Worm (Caenorhabditis elegans) whole organism, L1 larva: ENCODE results near the gene F55A11.8.

Experiments used
- C04F5.9 ChIP-seq: sonication (generic microtip); optimal IDR thresholded peaks from 2 replicates; lab custom pipeline; 2016; ENCODE audit warnings: missing genetic modification characterization, missing compliant biosample characterization
- aha-1 ChIP-seq: fragments of 150-350 bp; optimal IDR thresholded peaks from 2 replicates; lab custom pipeline; 2014; ENCODE audit warnings: missing biosample characterization, missing genetic modification characterization
- aly-2 ChIP-seq: fragments of 150-350 bp; optimal IDR thresholded peaks from 2 replicates; lab custom pipeline; 2014; ENCODE audit warnings: missing biosample characterization, missing genetic modification characterization
- ama-1 ChIP-seq: fragments of 150-350 bp; optimal IDR thresholded peaks from 2 replicates; lab custom pipeline; 2014
- blmp-1 ChIP-seq: fragments of 150-350 bp; optimal IDR thresholded peaks from 2 replicates; lab custom pipeline; 2014; ENCODE audit warnings: missing biosample characterization, missing genetic modification characterization
- ces-1 ChIP-seq: fragments of 150-350 bp; optimal IDR thresholded peaks from 2 replicates; lab custom pipeline; 2014; ENCODE audit warnings: missing biosample characterization, missing genetic modification reagents, missing genetic modification characterization
- dpl-1 ChIP-seq, 3 experiments: fragments of 150-350 bp in 2 of 3; sonication (generic microtip) in 1 of 3; optimal IDR thresholded peaks; 2 replicates each; lab custom pipeline; 2014 to 2017; ENCODE audit warnings: missing biosample characterization in 3 of 3, missing genetic modification characterization in 3 of 3, missing genetic modification reagents in 3 of 3
- efl-1 ChIP-seq, 4 experiments: fragments of 150-350 bp; optimal IDR thresholded peaks in 3 of 4; peaks in 1 of 4; 1 replicate in 1 of 4; 2 replicates in 3 of 4; lab custom pipeline; 2014; ENCODE audit warnings: missing biosample characterization in 2 of 4, missing genetic modification characterization in 2 of 4, missing genetic modification reagents in 2 of 4
- egl-27 ChIP-seq, 2 experiments: fragments of 150-350 bp in 1 of 2; sonication (generic microtip); optimal IDR thresholded peaks; 3 replicates each; lab custom pipeline; 2017 to 2018; ENCODE audit warnings: missing biosample characterization in 2 of 2, missing genetic modification characterization in 2 of 2, missing genetic modification reagents in 2 of 2
- elt-3 ChIP-seq, 6 experiments: fragments of 150-350 bp in 1 of 6; sonication (generic microtip); optimal IDR thresholded peaks; 2 replicates each; lab custom pipeline; 2017 to 2018; ENCODE audit warnings: missing biosample characterization in 6 of 6, missing genetic modification characterization in 6 of 6, inconsistent platforms in 1 of 6
- ets-5 ChIP-seq: fragments of 200-800 bp; sonication (Bioruptor generic); IDR thresholded peaks from 2 replicates; pipeline ENCODE4 v1.3.6; 2022; ENCODE audit warnings: missing genetic modification characterization, missing compliant biosample characterization
- fkh-4 ChIP-seq: sonication (generic microtip); optimal IDR thresholded peaks from 2 replicates; lab custom pipeline; 2016; ENCODE audit warnings: missing compliant biosample characterization, missing genetic modification characterization, borderline replicate concordance
- fkh-8 ChIP-seq: sonication (generic microtip); optimal IDR thresholded peaks from 2 replicates; lab custom pipeline; 2016; ENCODE audit warnings: mild to moderate bottlenecking, missing genetic modification characterization, missing compliant biosample characterization
- grh-1 ChIP-seq: fragments of 200-800 bp; sonication (Bioruptor generic); IDR thresholded peaks from 2 replicates; pipeline ENCODE4 v1.3.6; 2022; ENCODE audit warnings: missing genetic modification reagents, missing genetic modification characterization, missing compliant biosample characterization
- irx-1 ChIP-seq: sonication (generic microtip); optimal IDR thresholded peaks from 2 replicates; lab custom pipeline; 2016; ENCODE audit warnings: missing genetic modification characterization, missing compliant biosample characterization
- jun-1 ChIP-seq: fragments of 150-350 bp; optimal IDR thresholded peaks from 2 replicates; lab custom pipeline; 2014; ENCODE audit warnings: missing biosample characterization, missing genetic modification reagents, missing genetic modification characterization
- lin-13 ChIP-seq: fragments of 150-350 bp; optimal IDR thresholded peaks from 2 replicates; lab custom pipeline; 2014; ENCODE audit warnings: missing biosample characterization, missing genetic modification reagents, missing genetic modification characterization
- lin-14 ChIP-seq: fragments of 200-800 bp; sonication (Bioruptor generic); optimal IDR thresholded peaks from 2 replicates; lab custom pipeline; 2018; ENCODE audit warnings: mild to moderate bottlenecking, missing genetic modification characterization, moderate library complexity, missing compliant biosample characterization
- lin-15B ChIP-seq: fragments of 150-350 bp; sonication (generic microtip); optimal IDR thresholded peaks from 3 replicates; lab custom pipeline; 2014; ENCODE audit warnings: missing biosample characterization, missing genetic modification characterization
- lin-35 ChIP-seq, 2 experiments: fragments of 150-350 bp; optimal IDR thresholded peaks; 2 replicates each; lab custom pipeline; 2014; ENCODE audit warnings: missing biosample characterization in 2 of 2, missing genetic modification characterization in 2 of 2, missing genetic modification reagents in 2 of 2
- lin-39 ChIP-seq: fragments of 150-350 bp; optimal IDR thresholded peaks from 2 replicates; lab custom pipeline; 2014; ENCODE audit warnings: missing biosample characterization, missing genetic modification reagents, missing genetic modification characterization
- lir-3 ChIP-seq: sonication (generic microtip); optimal IDR thresholded peaks from 2 replicates; lab custom pipeline; 2016; ENCODE audit warnings: mild to moderate bottlenecking, missing genetic modification characterization, moderate library complexity, missing compliant biosample characterization; ENCODE audit not compliant: poor library complexity
- lsy-2 ChIP-seq, 2 experiments: fragments of 150-350 bp; optimal IDR thresholded peaks; 2 replicates each; lab custom pipeline; 2014; ENCODE audit warnings: missing biosample characterization in 2 of 2, missing genetic modification characterization in 2 of 2
- mdl-1 ChIP-seq, 2 experiments: fragments of 150-350 bp; optimal IDR thresholded peaks; 2 replicates each; lab custom pipeline; 2014 to 2017; ENCODE audit warnings: missing biosample characterization in 2 of 2, missing genetic modification characterization in 2 of 2, inconsistent platforms in 1 of 2
- mep-1 ChIP-seq: fragments of 150-350 bp; optimal IDR thresholded peaks from 2 replicates; lab custom pipeline; 2014; ENCODE audit warnings: missing biosample characterization, missing genetic modification characterization
- nhr-12 ChIP-seq: sonication (generic microtip); optimal IDR thresholded peaks from 2 replicates; lab custom pipeline; 2017; ENCODE audit warnings: missing biosample characterization, missing genetic modification characterization
- nhr-19 ChIP-seq: fragments of 200-800 bp; sonication (Bioruptor generic); conservative IDR thresholded peaks from 2 replicates; pipeline ENCODE4 v1.3.6; 2022; ENCODE audit warnings: missing genetic modification characterization, missing compliant biosample characterization
- nhr-20 ChIP-seq: sonication (generic microtip); optimal IDR thresholded peaks from 2 replicates; lab custom pipeline; 2016; ENCODE audit warnings: mild to moderate bottlenecking, missing genetic modification characterization, missing compliant biosample characterization
- nhr-237 ChIP-seq: fragments of 150-350 bp; optimal IDR thresholded peaks from 2 replicates; lab custom pipeline; 2014; ENCODE audit warnings: missing biosample characterization, missing genetic modification characterization
- nhr-47 ChIP-seq: sonication (generic microtip); optimal IDR thresholded peaks from 2 replicates; lab custom pipeline; 2016; ENCODE audit warnings: mild to moderate bottlenecking, missing genetic modification characterization, moderate library complexity, missing compliant biosample characterization
- nhr-71 ChIP-seq: sonication (generic microtip); optimal IDR thresholded peaks from 2 replicates; lab custom pipeline; 2016; ENCODE audit warnings: mild to moderate bottlenecking, missing genetic modification characterization, moderate library complexity, missing compliant biosample characterization
- nhr-76 ChIP-seq: sonication (generic microtip); optimal IDR thresholded peaks from 2 replicates; lab custom pipeline; 2017; ENCODE audit warnings: missing biosample characterization, missing genetic modification characterization
- nhr-77 ChIP-seq: fragments of 150-350 bp; optimal IDR thresholded peaks from 2 replicates; lab custom pipeline; 2014; ENCODE audit warnings: missing biosample characterization, missing genetic modification characterization
- nhr-84 ChIP-seq: sonication (generic microtip); optimal IDR thresholded peaks from 2 replicates; lab custom pipeline; 2017; ENCODE audit warnings: missing biosample characterization, missing genetic modification characterization
- nhr-85 ChIP-seq: sonication (generic microtip); peaks from one replicate; lab custom pipeline; 2016; ENCODE audit warnings: missing genetic modification characterization, inconsistent platforms, missing compliant biosample characterization
- skn-1 ChIP-seq: fragments of 150-350 bp; optimal IDR thresholded peaks from 2 replicates; lab custom pipeline; 2014; ENCODE audit warnings: missing biosample characterization, missing genetic modification characterization
- snpc-4 ChIP-seq: fragments of 150-350 bp; optimal IDR thresholded peaks from 2 replicates; lab custom pipeline; 2014; ENCODE audit warnings: missing biosample characterization, missing genetic modification characterization
- sox-4 ChIP-seq: sonication (generic microtip); optimal IDR thresholded peaks from 2 replicates; lab custom pipeline; 2016; ENCODE audit warnings: missing genetic modification characterization, missing compliant biosample characterization
- sptf-1 ChIP-seq: fragments of 150-350 bp; optimal IDR thresholded peaks from 2 replicates; lab custom pipeline; 2014; ENCODE audit warnings: missing biosample characterization, missing genetic modification characterization
- unc-30 ChIP-seq: sonication (generic microtip); optimal IDR thresholded peaks from 2 replicates; lab custom pipeline; 2017; ENCODE audit warnings: missing biosample characterization, missing genetic modification characterization
- unc-62 ChIP-seq: fragments of 150-350 bp; optimal IDR thresholded peaks from 2 replicates; lab custom pipeline; 2014; ENCODE audit warnings: missing biosample characterization, missing genetic modification reagents, missing genetic modification characterization
- unc-98 ChIP-seq: fragments of 200-800 bp; sonication (Bioruptor generic); IDR thresholded peaks from 2 replicates; pipeline ENCODE4 v1.3.6; 2022; ENCODE audit warnings: missing genetic modification characterization, missing compliant biosample characterization
- xbp-1 ChIP-seq: sonication (generic microtip); optimal IDR thresholded peaks from 2 replicates; lab custom pipeline; 2016; ENCODE audit warnings: missing genetic modification characterization, missing compliant biosample characterization
- zag-1 ChIP-seq: fragments of 150-350 bp; optimal IDR thresholded peaks from 2 replicates; lab custom pipeline; 2014; ENCODE audit warnings: missing biosample characterization, missing genetic modification characterization
- ztf-11 ChIP-seq, 2 experiments: sonication (generic microtip); optimal IDR thresholded peaks; 2 replicates each; lab custom pipeline; 2016 to 2017; ENCODE audit warnings: missing genetic modification characterization in 2 of 2, missing biosample characterization in 1 of 2, missing compliant biosample characterization in 1 of 2

The F55A11.8 gene

DNA sequence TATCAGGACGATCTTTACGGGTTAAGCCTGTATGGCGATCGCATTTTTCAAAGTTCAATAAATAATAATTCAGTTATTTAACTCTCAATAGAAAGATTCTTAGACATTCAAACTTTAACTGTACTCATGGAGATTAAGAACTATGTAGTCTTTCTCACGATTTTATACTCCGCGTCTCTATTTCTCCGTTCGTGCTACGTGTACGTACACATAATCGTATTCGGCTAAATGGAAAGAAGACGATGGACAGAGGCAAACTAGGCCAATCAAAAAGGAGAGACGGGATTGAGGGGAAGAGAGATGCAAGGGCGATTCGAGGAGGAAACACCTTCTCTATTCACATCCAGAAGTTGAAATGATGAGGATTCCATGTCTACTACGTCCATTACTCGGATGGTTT lies 14.6 kb upstream of the F55A11.8 start, which contains the start of gene bus-18:
TSS of gene bus-18 (plus strand) at position 301 of the 400 bp plus-strand sequence.
- TF ChIP-seq nhr-71 (tag; lab: Kevin White, UChicago) (no peak), xbp-1 (peak; percentile 12), nhr-20 (tag; lab: Kevin White, UChicago) (no peak), blmp-1 (tag; lab: Kevin White, UChicago) (peak; percentile 42)

DNA sequence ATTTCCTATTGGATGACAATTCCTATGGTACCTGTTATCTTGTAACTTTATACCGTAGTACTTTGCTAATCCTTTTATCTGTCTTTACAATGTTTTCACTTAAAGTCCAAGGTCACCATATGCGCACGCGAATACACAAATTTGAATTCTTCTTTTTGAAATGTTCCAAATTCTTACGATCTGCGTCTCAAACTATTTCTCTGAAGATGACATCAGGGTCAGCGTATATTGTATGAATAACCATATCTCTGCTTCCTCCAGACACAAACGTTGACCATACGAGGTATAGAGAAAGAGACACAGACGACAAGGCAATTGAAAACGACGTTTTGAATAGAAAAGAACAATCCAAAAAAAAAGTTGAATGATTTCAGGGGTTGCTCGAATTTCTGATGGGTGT lies 14.1 kb upstream of the F55A11.8 start:
- TF ChIP-seq blmp-1 (tag; lab: Kevin White, UChicago) (peak; percentile 54), aly-2 (tag; lab: Kevin White, UChicago) (no peak), efl-1 (optimal IDR thresholded peaks at IDR 0.05; lab: Kevin White, UChicago) (no peak), efl-1 (GFP tag; optimal IDR thresholded peaks at IDR 0.05 in 1 of 2; lab: Kevin White, UChicago) (no peak), lin-14 (GFP tag; lab: Kevin White, UChicago) (peak; percentile 45), nhr-85 (tag; lab: Kevin White, UChicago) (peak; percentile 68), unc-98 (no peak), lsy-2 (tag; optimal IDR thresholded peaks at IDR 0.05; lab: Kevin White, UChicago) (peak in 1 of 2 experiments; percentile 40), elt-3 (tag; optimal IDR thresholded peaks at IDR 0.05; lab: Kevin White, UChicago) (peak in 1 of 6 experiments; percentile 13), unc-30 (tag; lab: Kevin White, UChicago) (no peak), lin-13 (no peak), mep-1 (tag; lab: Kevin White, UChicago) (peak; percentile 32), nhr-47 (tag; lab: Kevin White, UChicago) (no peak), xbp-1 (no peak)

DNA sequence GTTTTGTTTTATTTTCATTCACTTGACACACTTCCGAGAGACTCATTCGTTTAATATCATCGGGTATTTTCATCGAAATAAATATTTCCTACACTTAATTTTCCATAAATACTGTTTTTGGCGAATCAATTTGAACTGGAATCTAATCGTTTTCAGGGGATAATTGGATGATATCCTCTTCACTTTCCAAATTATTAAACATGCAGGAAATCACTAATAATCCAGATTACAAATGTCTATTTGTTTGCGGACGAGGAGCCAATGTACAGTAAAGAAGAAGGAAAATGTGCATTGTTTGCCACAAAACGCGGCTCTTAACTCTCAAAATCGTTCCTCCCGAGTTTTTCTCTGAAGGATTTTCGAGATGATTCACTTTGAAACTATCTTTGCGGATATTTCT lies 11.4 kb upstream of the F55A11.8 start, which contains the start of gene F55A11.6:
TSS of gene F55A11.6 (plus strand) at position 301 of the 400 bp plus-strand sequence.
- TF ChIP-seq aha-1 (tag; lab: Kevin White, UChicago) (no peak), nhr-77 (tag; lab: Kevin White, UChicago) (no peak), lin-14 (GFP tag; lab: Kevin White, UChicago) (no peak), nhr-12 (tag; lab: Kevin White, UChicago) (no peak), nhr-71 (tag; lab: Kevin White, UChicago) (no peak), lin-39 (tag; lab: Kevin White, UChicago) (no peak), nhr-84 (tag; lab: Kevin White, UChicago) (no peak), skn-1 (no peak), ets-5 (no peak), egl-27 (tag; optimal IDR thresholded peaks at IDR 0.05; lab: Kevin White, UChicago) (no peak), fkh-8 (tag; lab: Kevin White, UChicago) (no peak)

DNA sequence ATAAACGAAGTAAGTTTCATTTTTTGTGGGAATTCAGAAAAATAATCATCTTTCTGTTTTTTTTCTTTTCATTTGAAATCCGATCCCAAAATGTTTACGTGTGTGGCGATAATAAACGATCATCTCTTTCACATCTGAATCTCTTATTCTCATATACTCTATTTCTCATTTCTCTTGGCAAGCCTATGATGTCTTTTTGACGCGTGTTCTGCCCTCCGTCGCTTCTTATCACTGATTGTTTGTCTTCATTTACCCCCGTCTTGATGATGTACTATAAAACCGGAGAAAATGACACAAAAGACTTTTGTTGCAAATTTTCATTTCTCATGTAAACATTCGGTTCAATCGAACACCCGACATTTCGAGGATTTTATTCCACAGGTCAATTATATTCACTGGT lies 10.1 kb upstream of the F55A11.8 start:
- TF ChIP-seq jun-1 (tag; lab: Kevin White, UChicago) (no peak), nhr-20 (tag; lab: Kevin White, UChicago) (peak; percentile 54), lin-14 (GFP tag; lab: Kevin White, UChicago) (peak; percentile 81), lsy-2 (tag; optimal IDR thresholded peaks at IDR 0.05; lab: Kevin White, UChicago) (peak in 1 of 2 experiments; percentile 37), nhr-71 (tag; lab: Kevin White, UChicago) (peak; percentile 48), sptf-1 (tag; lab: Kevin White, UChicago) (no peak), ama-1 (no peak), lir-3 (no peak), nhr-237 (tag; lab: Kevin White, UChicago) (no peak), dpl-1 (GFP tag; optimal IDR thresholded peaks at IDR 0.05; lab: Kevin White, UChicago) (no peak), lin-35 (GFP tag; optimal IDR thresholded peaks at IDR 0.05; lab: Kevin White, UChicago) (peak in 1 of 2 experiments; percentile 18), aly-2 (tag; lab: Kevin White, UChicago) (no peak), grh-1 (GFP tag; lab: Robert Waterston, UW) (no peak), mdl-1 (tag; optimal IDR thresholded peaks at IDR 0.05; lab: Kevin White, UChicago) (peak in 1 of 2 experiments; percentile 26), C04F5.9 (tag; lab: Kevin White, UChicago) (no peak), lin-15B (tag; lab: Kevin White, UChicago) (no peak), fkh-4 (tag; lab: Kevin White, UChicago) (no peak), sox-4 (no peak), zag-1 (tag; lab: Kevin White, UChicago) (no peak), irx-1 (no peak), ets-5 (no peak), aha-1 (tag; lab: Kevin White, UChicago) (no peak), nhr-12 (tag; lab: Kevin White, UChicago) (no peak), elt-3 (tag; optimal IDR thresholded peaks at IDR 0.05; lab: Kevin White, UChicago) (peak in 5 of 6 experiments; percentile 5 to 57 (median 11)), nhr-19 (GFP tag; lab: Robert Waterston, UW) (0 out of 2 replicates have a peak, but pooled peaks have one; percentile 12), snpc-4 (tag; lab: Kevin White, UChicago) (no peak), nhr-76 (tag; lab: Kevin White, UChicago) (no peak), skn-1 (no peak), ces-1 (GFP tag; lab: Kevin White, UChicago) (no peak), ztf-11 (tag; optimal IDR thresholded peaks at IDR 0.05; lab: Kevin White, UChicago) (no peak), unc-62 (GFP tag; lab: Kevin White, UChicago) (no peak), nhr-85 (tag; lab: Kevin White, UChicago) (peak; percentile 77)
